Fruit fly (Drosophila melanogaster) whole organism, embryonic: Measurements from ENCODE around the gene Hip14.

Source experiments
- Awh ChIP-seq: fragments of 200-800 bp; sonication (Bioruptor generic); IDR thresholded peaks from 2 replicates; pipeline ENCODE4, ENCODE4 v1.3.6; 2022; ENCODE audit warnings: missing biosample characterization, missing genetic modification characterization
- Blimp-1 ChIP-seq: fragments of 200-800 bp; sonication (Bioruptor generic); optimal IDR thresholded peaks from 3 replicates; lab custom pipeline; 2018; ENCODE audit warnings: missing biosample characterization, missing genetic modification characterization, mild to moderate bottlenecking, moderate library complexity, missing genetic modification reagents
- BtbVII ChIP-seq: fragments of 200-800 bp; sonication (Bioruptor generic); optimal IDR thresholded peaks from 3 replicates; lab custom pipeline; 2017; ENCODE audit warnings: missing biosample characterization, mild to moderate bottlenecking, missing genetic modification characterization
- CG10147 ChIP-seq: fragments of 200-800 bp; sonication (Bioruptor generic); optimal IDR thresholded peaks from 2 replicates; lab custom pipeline; 2019; ENCODE audit warnings: missing biosample characterization, mild to moderate bottlenecking, missing genetic modification characterization, moderate library complexity
- CG10366 ChIP-seq: fragments of 200-800 bp; sonication (Bioruptor generic); IDR thresholded peaks from 2 replicates; pipeline ENCODE4 v1.3.6; 2022; ENCODE audit warnings: missing biosample characterization, missing genetic modification characterization
- CG10959 ChIP-seq: fragments of 200-800 bp; sonication (Bioruptor generic); IDR thresholded peaks from 2 replicates; pipeline ENCODE4 v1.3.6; 2022; ENCODE audit warnings: missing biosample characterization, missing genetic modification characterization
- CG12236 ChIP-seq: fragments of 200-800 bp; sonication (Bioruptor generic); optimal IDR thresholded peaks from 2 replicates; lab custom pipeline; 2016; ENCODE audit warnings: missing biosample characterization, missing genetic modification characterization
- CG12391 ChIP-seq: fragments of 200-800 bp; sonication (Bioruptor generic); optimal IDR thresholded peaks from 3 replicates; lab custom pipeline; 2018; ENCODE audit warnings: missing biosample characterization, mild to moderate bottlenecking, missing genetic modification characterization, moderate library complexity
- CG14710 ChIP-seq: fragments of 200-800 bp; sonication (Bioruptor generic); optimal IDR thresholded peaks from 3 replicates; lab custom pipeline; 2019; ENCODE audit warnings: missing biosample characterization, mild to moderate bottlenecking, missing genetic modification characterization, moderate library complexity
- CG15696 ChIP-seq: fragments of 200-800 bp; sonication (Bioruptor generic); optimal IDR thresholded peaks from 2 replicates; lab custom pipeline; 2019; ENCODE audit warnings: missing biosample characterization, mild to moderate bottlenecking, missing genetic modification characterization, moderate library complexity
- CG17829 ChIP-seq: fragments of 200-800 bp; optimal IDR thresholded peaks from 2 replicates; lab custom pipeline; 2019; ENCODE audit warnings: missing biosample characterization, mild to moderate bottlenecking, missing genetic modification characterization, moderate library complexity
- CG18476 ChIP-seq: fragments of 200-800 bp; sonication (Bioruptor generic); optimal IDR thresholded peaks from 2 replicates; lab custom pipeline; 2016; ENCODE audit warnings: missing biosample characterization, mild to moderate bottlenecking, missing genetic modification characterization
- CG18619 ChIP-seq: fragments of 200-800 bp; sonication (Bioruptor generic); optimal IDR thresholded peaks from 3 replicates; lab custom pipeline; 2017; ENCODE audit warnings: missing biosample characterization, mild to moderate bottlenecking, missing genetic modification characterization
- CG2120 ChIP-seq: fragments of 200-800 bp; sonication (Bioruptor generic); optimal IDR thresholded peaks from 3 replicates; lab custom pipeline; 2016; ENCODE audit warnings: missing biosample characterization, missing genetic modification characterization
- CG2712 ChIP-seq: fragments of 200-800 bp; optimal IDR thresholded peaks from 3 replicates; lab custom pipeline; 2019; ENCODE audit warnings: missing biosample characterization, mild to moderate bottlenecking, missing genetic modification characterization, moderate library complexity
- CG32767 ChIP-seq: fragments of 200-800 bp; sonication (Bioruptor generic); IDR thresholded peaks from 2 replicates; pipeline ENCODE4 v1.3.6; 2022; ENCODE audit warnings: missing biosample characterization, missing genetic modification characterization
- CG33213 ChIP-seq: fragments of 200-800 bp; sonication (Bioruptor generic); optimal IDR thresholded peaks from 3 replicates; lab custom pipeline; 2016; ENCODE audit warnings: missing biosample characterization, missing genetic modification characterization
- CG3838 ChIP-seq: fragments of 200-800 bp; sonication (Bioruptor generic); optimal IDR thresholded peaks from 3 replicates; lab custom pipeline; 2016; ENCODE audit warnings: missing biosample characterization, missing genetic modification characterization
- CG8924 ChIP-seq: fragments of 200-800 bp; optimal IDR thresholded peaks from 3 replicates; lab custom pipeline; 2019; ENCODE audit warnings: missing biosample characterization, mild to moderate bottlenecking, missing genetic modification characterization, moderate library complexity
- CG9817 ChIP-seq: fragments of 200-800 bp; sonication (Bioruptor generic); optimal IDR thresholded peaks from 2 replicates; lab custom pipeline; 2018; ENCODE audit warnings: missing biosample characterization, mild to moderate bottlenecking, missing genetic modification characterization, moderate library complexity
- CG9932 ChIP-seq: fragments of 200-800 bp; sonication (Bioruptor generic); IDR thresholded peaks from 2 replicates; pipeline ENCODE4 v1.3.6; 2022; ENCODE audit warnings: missing biosample characterization, missing genetic modification characterization
- Camta ChIP-seq: fragments of 200-800 bp; sonication (Bioruptor generic); optimal IDR thresholded peaks from 2 replicates; lab custom pipeline; 2016; ENCODE audit warnings: missing biosample characterization, missing genetic modification characterization
- Hsf ChIP-seq: fragments of 200-800 bp; sonication (Bioruptor generic); optimal IDR thresholded peaks from 3 replicates; lab custom pipeline; 2016; ENCODE audit warnings: missing biosample characterization, missing genetic modification characterization
- NC2β ChIP-seq: fragments of 200-800 bp; sonication (Bioruptor generic); optimal IDR thresholded peaks from 2 replicates; lab custom pipeline; 2016; ENCODE audit warnings: missing biosample characterization, missing genetic modification characterization
- NfI ChIP-seq: fragments of 200-800 bp; sonication (Bioruptor generic); optimal IDR thresholded peaks from 3 replicates; lab custom pipeline; 2018; ENCODE audit warnings: missing biosample characterization, mild to moderate bottlenecking, missing genetic modification characterization, moderate library complexity
- Usf ChIP-seq: fragments of 200-800 bp; sonication (Bioruptor generic); optimal IDR thresholded peaks from 2 replicates; lab custom pipeline; 2017; ENCODE audit warnings: missing genotype, missing biosample characterization, missing genetic modification characterization
- Vsx1 ChIP-seq: fragments of 200-800 bp; sonication (Bioruptor generic); optimal IDR thresholded peaks from 2 replicates; lab custom pipeline; 2017; ENCODE audit warnings: missing biosample characterization, mild to moderate bottlenecking, missing genetic modification characterization, missing genetic modification reagents
- Xbp1 ChIP-seq: fragments of 200-800 bp; sonication (Bioruptor generic); optimal IDR thresholded peaks from 3 replicates; lab custom pipeline; 2016; ENCODE audit warnings: missing biosample characterization, mild to moderate bottlenecking, missing genetic modification characterization
- ac ChIP-seq: fragments of 200-800 bp; sonication (Bioruptor generic); optimal IDR thresholded peaks from 3 replicates; lab custom pipeline; 2017; ENCODE audit warnings: missing biosample characterization, mild to moderate bottlenecking, missing genetic modification characterization
- amos ChIP-seq: fragments of 200-800 bp; sonication (Bioruptor generic); IDR thresholded peaks from 2 replicates; pipeline ENCODE4 v1.3.6; 2022; ENCODE audit warnings: missing biosample characterization, missing genetic modification characterization; ENCODE audit not compliant: partially characterized antibody
- ara ChIP-seq: fragments of 200-800 bp; sonication (Bioruptor generic); IDR thresholded peaks from 2 replicates; pipeline ENCODE4 v1.3.6; 2022; ENCODE audit warnings: missing biosample characterization, missing genetic modification characterization
- chinmo ChIP-seq: fragments of 200-800 bp; sonication (Bioruptor generic); IDR thresholded peaks from 4 replicates; pipeline ENCODE4 v1.3.6; 2022; ENCODE audit warnings: missing biosample characterization, missing genetic modification characterization; ENCODE audit not compliant: partially characterized antibody
- dpn ChIP-seq, 2 experiments: fragments of 200-800 bp; sonication (Bioruptor generic); optimal IDR thresholded peaks; 3 replicates each; lab custom pipeline; 2016; ENCODE audit warnings: missing biosample characterization in 2 of 2, missing genetic modification characterization in 2 of 2
- dysf ChIP-seq: fragments of 200-800 bp; sonication (Bioruptor generic); IDR thresholded peaks from 3 replicates; pipeline ENCODE4 v1.3.6; 2022; ENCODE audit warnings: missing biosample characterization, missing genetic modification characterization
- fd64A ChIP-seq: fragments of 200-800 bp; sonication (Bioruptor generic); optimal IDR thresholded peaks from 3 replicates; lab custom pipeline; 2018; ENCODE audit warnings: missing biosample characterization, mild to moderate bottlenecking, missing genetic modification characterization
- gro ChIP-seq: fragments of 200-800 bp; sonication (Bioruptor generic); optimal IDR thresholded peaks from 2 replicates; lab custom pipeline; 2016; ENCODE audit warnings: missing biosample characterization, missing genetic modification characterization
- ham ChIP-seq: fragments of 200-800 bp; sonication (Bioruptor generic); IDR thresholded peaks from 2 replicates; pipeline ENCODE4 v1.3.6; 2022; ENCODE audit warnings: missing biosample characterization, missing genetic modification characterization
- inv ChIP-seq: fragments of 200-800 bp; sonication (Bioruptor generic); IDR thresholded peaks from 2 replicates; pipeline ENCODE4 v1.3.6; 2022; ENCODE audit warnings: missing biosample characterization, missing genetic modification characterization; ENCODE audit not compliant: partially characterized antibody
- jing ChIP-seq: fragments of 200-800 bp; sonication (Bioruptor generic); optimal IDR thresholded peaks from 2 replicates; lab custom pipeline; 2018; ENCODE audit warnings: missing biosample characterization, mild to moderate bottlenecking, missing genetic modification characterization
- kay ChIP-seq: fragments of 200-800 bp; sonication (Bioruptor generic); optimal IDR thresholded peaks from 2 replicates; lab custom pipeline; 2016; ENCODE audit warnings: missing biosample characterization, missing genetic modification characterization
- ken ChIP-seq: fragments of 200-800 bp; sonication (Bioruptor generic); IDR thresholded peaks from 3 replicates; pipeline ENCODE4 v1.3.6; 2022; ENCODE audit warnings: missing biosample characterization, missing genetic modification characterization
- org-1 ChIP-seq: fragments of 200-800 bp; sonication (Bioruptor generic); optimal IDR thresholded peaks from 2 replicates; lab custom pipeline; 2017; ENCODE audit warnings: missing biosample characterization, missing genetic modification characterization
- pb ChIP-seq: fragments of 200-800 bp; sonication (Bioruptor generic); optimal IDR thresholded peaks from 3 replicates; lab custom pipeline; 2016; ENCODE audit warnings: missing biosample characterization, missing genetic modification characterization
- phol ChIP-seq: fragments of 200-800 bp; sonication (Bioruptor generic); optimal IDR thresholded peaks from 3 replicates; lab custom pipeline; 2018; ENCODE audit warnings: missing biosample characterization, mild to moderate bottlenecking, missing genetic modification characterization, moderate library complexity
- pum ChIP-seq: fragments of 200-800 bp; sonication (Bioruptor generic); optimal IDR thresholded peaks from 2 replicates; lab custom pipeline; 2016; ENCODE audit warnings: missing biosample characterization, missing genetic modification characterization
- ro ChIP-seq: fragments of 200-800 bp; sonication (Bioruptor generic); IDR thresholded peaks from 2 replicates; pipeline ENCODE4 v1.3.6; 2022; ENCODE audit warnings: missing biosample characterization, missing genetic modification characterization
- scrt ChIP-seq: fragments of 200-800 bp; sonication (Bioruptor generic); optimal IDR thresholded peaks from 2 replicates; lab custom pipeline; 2018; ENCODE audit warnings: missing biosample characterization, mild to moderate bottlenecking, missing genetic modification characterization, moderate library complexity
- twi ChIP-seq: fragments of 200-800 bp; optimal IDR thresholded peaks from 2 replicates; lab custom pipeline; 2019; ENCODE audit warnings: missing biosample characterization, mild to moderate bottlenecking, missing genetic modification characterization, moderate library complexity
- vvl ChIP-seq: fragments of 200-800 bp; sonication (Bioruptor generic); IDR thresholded peaks from 2 replicates; pipeline ENCODE4 v1.3.6; 2022; ENCODE audit warnings: missing biosample characterization, missing genetic modification characterization
- z ChIP-seq: fragments of 200-800 bp; sonication (Bioruptor generic); IDR thresholded peaks from 3 replicates; pipeline ENCODE4 v1.3.6; 2022; ENCODE audit warnings: missing biosample characterization, missing genetic modification characterization

The Hip14 gene

dm6 chr3L:16013198-16013982 is 25.4 kb downstream of the Hip14 start:
- no peak for TF ChIP-seq BtbVII
- no peak for TF ChIP-seq NC2β (GFP tag; lab: Kevin White, UChicago)
- TF ChIP-seq Hsf = no peak
- TF ChIP-seq CG8924 (tag; lab: Kevin White, UChicago) = peak; percentile 22
- TF ChIP-seq amos (GFP tag; lab: Robert Waterston, UW) = no peak
- no peak for TF ChIP-seq twi
- TF ChIP-seq CG9932 (GFP tag; lab: Robert Waterston, UW) = no peak
- TF ChIP-seq Camta (GFP tag; lab: Kevin White, UChicago) = no peak
- peak; percentile 43 for TF ChIP-seq phol
- TF ChIP-seq CG9817 (tag; lab: Kevin White, UChicago) = no peak
- no peak for TF ChIP-seq dpn (GFP tag; optimal IDR thresholded peaks at IDR 0.05; lab: Kevin White, UChicago)
- no peak for TF ChIP-seq pum
- TF ChIP-seq ken (GFP tag; lab: Robert Waterston, UW) = no peak
- TF ChIP-seq CG10366 = no peak
- no peak for TF ChIP-seq dysf (GFP tag; lab: Robert Waterston, UW)
- no peak for TF ChIP-seq chinmo (GFP tag; lab: Robert Waterston, UW)
- TF ChIP-seq CG12236 (GFP tag; lab: Kevin White, UChicago) = no peak
- TF ChIP-seq vvl = peak; percentile 63; the same call in 1 of the 2 replicates
- TF ChIP-seq Xbp1 (GFP tag; lab: Kevin White, UChicago) = no peak
- no peak for TF ChIP-seq CG18476 (GFP tag; lab: Kevin White, UChicago)
- no peak for TF ChIP-seq Usf (GFP tag; lab: Kevin White, UChicago)
- TF ChIP-seq ac (GFP tag; lab: Kevin White, UChicago) = no peak
- no peak for TF ChIP-seq ara (GFP tag; lab: Robert Waterston, UW)
- TF ChIP-seq Blimp-1 (GFP tag; lab: Kevin White, UChicago) = peak; percentile 35
- no peak for TF ChIP-seq NfI
- peak; percentile 25 for TF ChIP-seq Vsx1 (GFP tag; lab: Kevin White, UChicago)
- peak; percentile 56 for TF ChIP-seq CG12391 (tag; lab: Kevin White, UChicago)
- no peak for TF ChIP-seq CG10147
- TF ChIP-seq CG3838 (GFP tag; lab: Kevin White, UChicago) = no peak
- no peak for TF ChIP-seq z (GFP tag; lab: Robert Waterston, UW)
- TF ChIP-seq Awh (GFP tag; lab: Robert Waterston, UW) = peak; percentile 57
- peak; percentile 57 for TF ChIP-seq CG17829 (tag; lab: Kevin White, UChicago)
- TF ChIP-seq scrt (GFP tag; lab: Kevin White, UChicago) = no peak
- TF ChIP-seq pb (GFP tag; lab: Kevin White, UChicago) = no peak
- no peak for TF ChIP-seq fd64A
- peak; percentile 48 for TF ChIP-seq CG14710 (tag; lab: Kevin White, UChicago)
- TF ChIP-seq jing = no peak
- TF ChIP-seq ham = no peak
- no peak for TF ChIP-seq inv (GFP tag; lab: Robert Waterston, UW)
- no peak for TF ChIP-seq CG32767 (GFP tag; lab: Robert Waterston, UW)
- TF ChIP-seq CG15696 (tag; lab: Kevin White, UChicago) = peak; percentile 49
- TF ChIP-seq org-1 = no peak
- TF ChIP-seq gro (GFP tag; lab: Kevin White, UChicago) = peak; percentile 9
- TF ChIP-seq CG2712 (tag; lab: Kevin White, UChicago) = peak; percentile 70
- TF ChIP-seq CG10959 (GFP tag; lab: Robert Waterston, UW) = no peak
- TF ChIP-seq CG33213 = no peak
- TF ChIP-seq kay (GFP tag; lab: Kevin White, UChicago) = no peak
- TF ChIP-seq CG18619 (GFP tag; lab: Kevin White, UChicago) = no peak
- TF ChIP-seq CG2120 (GFP tag; lab: Kevin White, UChicago) = no peak
- TF ChIP-seq ro = no peak
